Worm (Caenorhabditis elegans): ENCODE data around the gene F49C12.9.

F49C12.9 gene

ce11 chrIV:9339205-9339604 lies 23.2 kb upstream of the F49C12.9 start, which contains the start of gene T20D3.6:
TSS of gene T20D3.6 (minus strand) at chrIV:9339305.
- TF ChIP-seq sem-4 (tag; optimal IDR thresholded peaks at IDR 0.05) (no peak), elt-3 (tag; optimal IDR thresholded peaks at IDR 0.05) (no peak), lin-39 (tag; optimal IDR thresholded peaks at IDR 0.05) (no peak), nhr-25 (tag; optimal IDR thresholded peaks at IDR 0.05) (no peak), fos-1 (tag; optimal IDR thresholded peaks at IDR 0.05) (no peak), sma-9 (GFP tag; optimal IDR thresholded peaks at IDR 0.05) (no peak), sma-9 (tag; optimal IDR thresholded peaks at IDR 0.05) (no peak), blmp-1 (tag; optimal IDR thresholded peaks at IDR 0.05; ENCODE audit: insufficient read depth) (no peak)

- TF ChIP-seq sma-9 (GFP tag; optimal IDR thresholded peaks at IDR 0.05) (no peak), sma-9 (tag; optimal IDR thresholded peaks at IDR 0.05) (no peak), C34F6.9 (tag; optimal IDR thresholded peaks at IDR 0.05) (no peak), egl-27 (tag; optimal IDR thresholded peaks at IDR 0.05) (no peak), ztf-4 (tag; optimal IDR thresholded peaks at IDR 0.05) (no peak), ztf-11 (tag; optimal IDR thresholded peaks at IDR 0.05) (no peak), blmp-1 (tag; optimal IDR thresholded peaks at IDR 0.05; ENCODE audit: insufficient read depth) (no peak), sem-4 (tag; optimal IDR thresholded peaks at IDR 0.05) (no peak), nhr-6 (tag; optimal IDR thresholded peaks at IDR 0.05) (no peak), elt-3 (tag; optimal IDR thresholded peaks at IDR 0.05) (no peak), aly-2 (tag; optimal IDR thresholded peaks at IDR 0.05) (no peak), nhr-21 (tag; optimal IDR thresholded peaks at IDR 0.05) (no peak), nhr-11 (tag; optimal IDR thresholded peaks at IDR 0.05) (no peak), ZK546.5 (tag; optimal IDR thresholded peaks at IDR 0.05) (no peak), nhr-23 (tag; optimal IDR thresholded peaks at IDR 0.05) (no peak), crh-2 (tag; optimal IDR thresholded peaks at IDR 0.05) (no peak), gmeb-1 (tag; optimal IDR thresholded peaks at IDR 0.05) (no peak), snpc-4 (tag; optimal IDR thresholded peaks at IDR 0.05) (no peak), dmd-4 (tag; optimal IDR thresholded peaks at IDR 0.05) (no peak), mbf-1 (tag; optimal IDR thresholded peaks at IDR 0.05) (no peak), nhr-237 (tag; optimal IDR thresholded peaks at IDR 0.05) (no peak)
These were observed 20.6 kb upstream of the F49C12.9 start, which contains the start of gene T20D3.5 for ce11 chrIV:9336538-9337090. TSS of gene T20D3.5 (plus strand) at chrIV:9337040.

ce11 chrIV:9335552-9336251 lies 19.7 kb upstream of the F49C12.9 start, which contains the start of the genes coa-4 and T20D3.14:
TSS of gene coa-4 (minus strand) at chrIV:9335602.
TSS of gene T20D3.14 (minus strand) at chrIV:9335909.
- TF ChIP-seq Y55F3AM.14 (GFP tag; optimal IDR thresholded peaks at IDR 0.05) (no peak), R02D3.7 (tag; optimal IDR thresholded peaks at IDR 0.05) (no peak), dmd-4 (tag; optimal IDR thresholded peaks at IDR 0.05) (no peak), F13H6.1 (tag; optimal IDR thresholded peaks at IDR 0.05) (peak; percentile 28), crh-2 (tag; optimal IDR thresholded peaks at IDR 0.05) (peak; percentile 66), snpc-4 (tag; optimal IDR thresholded peaks at IDR 0.05) (no peak), unc-55 (GFP tag; optimal IDR thresholded peaks at IDR 0.05) (peak; percentile 39), nhr-77 (tag; optimal IDR thresholded peaks at IDR 0.05) (no peak), nhr-11 (tag; optimal IDR thresholded peaks at IDR 0.05) (no peak), ztf-1 (GFP tag; conservative IDR thresholded peaks at IDR 0.05) (no peak), nhr-6 (tag; optimal IDR thresholded peaks at IDR 0.05) (no peak), skn-1 (tag; optimal IDR thresholded peaks at IDR 0.05) (no peak), lin-39 (tag; optimal IDR thresholded peaks at IDR 0.05) (no peak), unc-62 (GFP tag; optimal IDR thresholded peaks at IDR 0.05) (no peak), lsy-2 (tag; optimal IDR thresholded peaks at IDR 0.05) (peak in 1 of 2 experiments; percentile 69), sma-9 (GFP tag; optimal IDR thresholded peaks at IDR 0.05) (no peak), sma-9 (tag; optimal IDR thresholded peaks at IDR 0.05) (no peak), ama-1 (optimal IDR thresholded peaks at IDR 0.05) (no peak), ztf-11 (tag; optimal IDR thresholded peaks at IDR 0.05) (no peak), elt-1 (tag; optimal IDR thresholded peaks at IDR 0.05) (no peak), nhr-12 (tag; optimal IDR thresholded peaks at IDR 0.05) (no peak), mab-5 (tag; optimal IDR thresholded peaks at IDR 0.05) (no peak), mbf-1 (tag; optimal IDR thresholded peaks at IDR 0.05) (no peak), ceh-16 (tag; optimal IDR thresholded peaks at IDR 0.05) (no peak), gmeb-1 (tag; optimal IDR thresholded peaks at IDR 0.05) (peak; percentile 40), sma-3 (GFP tag; optimal IDR thresholded peaks at IDR 0.05) (peak; percentile 19), C34F6.9 (tag; optimal IDR thresholded peaks at IDR 0.05) (peak; percentile 56), ztf-4 (tag; optimal IDR thresholded peaks at IDR 0.05) (no peak), peb-1 (tag; optimal IDR thresholded peaks at IDR 0.05) (no peak), zag-1 (tag; optimal IDR thresholded peaks at IDR 0.05) (no peak), unc-39 (tag; optimal IDR thresholded peaks at IDR 0.05) (no peak), alr-1 (tag; optimal IDR thresholded peaks at IDR 0.05) (no peak), lin-11 (tag; optimal IDR thresholded peaks at IDR 0.05) (no peak), ceh-82 (tag; optimal IDR thresholded peaks at IDR 0.05) (no peak), elt-3 (tag; optimal IDR thresholded peaks at IDR 0.05) (no peak), aly-2 (tag; optimal IDR thresholded peaks at IDR 0.05) (no peak), fos-1 (tag; optimal IDR thresholded peaks at IDR 0.05) (peak; percentile 63), sem-4 (tag; optimal IDR thresholded peaks at IDR 0.05) (peak; percentile 25), blmp-1 (tag; optimal IDR thresholded peaks at IDR 0.05; ENCODE audit: insufficient read depth) (no peak), mdl-1 (tag; optimal IDR thresholded peaks at IDR 0.05) (no peak), nhr-25 (tag; optimal IDR thresholded peaks at IDR 0.05) (peak; percentile 23)
